Worm (Caenorhabditis elegans): ENCODE measurements around the gene adbp-1.

The adbp-1 gene

DNA sequence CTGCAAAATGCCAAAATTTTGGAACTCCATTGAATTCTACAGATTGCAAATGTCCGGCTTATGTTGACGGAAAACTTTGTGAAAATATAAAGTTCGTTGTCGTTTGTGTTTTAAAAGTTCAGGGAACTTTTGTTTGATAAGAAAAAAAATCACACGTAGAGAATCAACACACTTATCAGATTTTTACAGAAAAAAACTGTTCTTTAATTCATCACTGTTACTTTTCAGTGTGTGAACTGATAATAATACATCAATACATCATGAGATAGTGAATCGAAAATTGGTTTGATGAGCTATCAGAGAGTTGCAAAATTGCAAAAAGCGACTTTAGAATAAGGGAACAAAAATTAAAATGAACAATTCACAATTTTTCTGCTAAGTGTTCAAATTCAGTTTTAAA, 25.5 kb upstream of the adbp-1 start:
- TF ChIP-seq elt-1 (tag; optimal IDR thresholded peaks at IDR 0.05; ENCODE audit: borderline replicate concordance, insufficient read depth), result no peak
- TF ChIP-seq mls-2 (tag; optimal IDR thresholded peaks at IDR 0.05), result no peak
- TF ChIP-seq mab-5 (tag; optimal IDR thresholded peaks at IDR 0.05), result no peak
- no peak for TF ChIP-seq lsy-2 (tag; optimal IDR thresholded peaks at IDR 0.05)
- TF ChIP-seq nhr-237 (tag; optimal IDR thresholded peaks at IDR 0.05), result no peak

DNA sequence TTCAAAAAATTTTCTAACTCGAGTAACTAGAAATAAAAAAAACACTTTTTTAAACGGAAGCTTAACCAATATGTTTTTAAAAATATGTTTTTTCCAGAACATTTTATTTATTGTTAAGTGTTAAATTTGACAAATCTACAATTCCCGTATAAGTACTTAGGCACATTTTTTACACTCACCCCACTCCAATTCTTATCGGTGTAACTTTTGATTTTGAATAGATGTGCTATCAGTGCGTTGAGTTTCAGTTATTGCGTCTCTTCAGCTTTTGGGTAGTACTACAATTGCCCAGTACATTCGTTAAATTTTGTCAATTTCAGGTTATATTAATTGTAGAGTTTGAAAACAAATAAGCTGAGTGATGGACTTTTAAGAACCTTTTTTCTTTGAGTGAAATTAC, 19.9 kb upstream of the adbp-1 start:
- no peak for TF ChIP-seq unc-39 (tag; optimal IDR thresholded peaks at IDR 0.05)
- TF ChIP-seq elt-1 (tag; optimal IDR thresholded peaks at IDR 0.05; ENCODE audit: borderline replicate concordance, insufficient read depth), result no peak
- no peak for TF ChIP-seq ceh-43 (GFP tag; optimal IDR thresholded peaks at IDR 0.05)
- TF ChIP-seq ceh-83 (GFP tag; optimal IDR thresholded peaks at IDR 0.05), result no peak
- no peak for TF ChIP-seq hlh-1 (tag; optimal IDR thresholded peaks at IDR 0.05)
- TF ChIP-seq cnd-1 (tag; optimal IDR thresholded peaks at IDR 0.05), result no peak
- no peak for TF ChIP-seq nhr-28 (tag; optimal IDR thresholded peaks at IDR 0.05)
- no peak for TF ChIP-seq drap-1 (GFP tag; optimal IDR thresholded peaks at IDR 0.05)
- no peak for TF ChIP-seq nhr-12 (tag; optimal IDR thresholded peaks at IDR 0.05)
- no peak for TF ChIP-seq mls-2 (tag; optimal IDR thresholded peaks at IDR 0.05)
- no peak for TF ChIP-seq M03D4.4 (tag; optimal IDR thresholded peaks at IDR 0.05)
- no peak for TF ChIP-seq nhr-237 (tag; optimal IDR thresholded peaks at IDR 0.05)
- TF ChIP-seq zip-8 (tag; optimal IDR thresholded peaks at IDR 0.05), result no peak
- no peak for TF ChIP-seq tbx-8 (GFP tag; optimal IDR thresholded peaks at IDR 0.05)

DNA sequence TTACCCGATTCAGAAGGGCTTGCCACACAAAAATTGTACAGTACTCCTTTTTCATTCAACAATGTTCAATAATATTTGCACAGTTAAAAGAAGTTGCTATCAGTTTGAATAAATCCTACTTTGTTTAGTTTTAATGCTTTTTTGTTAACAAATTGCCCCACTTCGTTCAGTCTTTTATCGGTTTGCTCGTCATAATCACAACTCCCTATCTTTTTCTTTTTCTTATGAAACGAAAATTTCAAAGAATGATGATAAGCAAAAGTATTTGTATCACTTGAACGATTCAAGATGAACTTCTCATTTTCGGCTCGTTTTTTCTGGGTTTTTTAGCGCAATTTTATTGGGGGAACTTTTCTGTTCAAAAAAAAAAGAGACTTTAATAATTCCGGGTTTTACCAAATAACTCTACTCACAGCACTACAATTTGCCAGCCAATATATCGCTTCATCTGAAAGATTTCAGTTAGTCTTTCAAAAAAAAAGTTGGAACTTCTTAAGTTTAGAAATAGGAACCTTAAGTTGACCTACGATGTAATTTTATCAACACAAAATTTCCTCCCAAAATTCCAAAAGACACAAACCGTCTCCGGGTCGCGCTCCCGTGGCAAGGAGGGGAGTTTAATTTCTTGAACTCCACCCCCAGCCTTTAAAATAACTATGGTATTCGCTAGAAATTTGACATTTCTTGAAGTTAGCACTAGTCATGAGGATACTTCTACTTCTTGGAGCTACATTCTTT, 19.2 kb upstream of the adbp-1 start, which contains the start of gene C05D12.3:
Gene C05D12.3 (plus strand): TSS at position 688 of the 738 bp plus-strand sequence.
- TF ChIP-seq ham-2 (GFP tag; optimal IDR thresholded peaks at IDR 0.05), result no peak

DNA sequence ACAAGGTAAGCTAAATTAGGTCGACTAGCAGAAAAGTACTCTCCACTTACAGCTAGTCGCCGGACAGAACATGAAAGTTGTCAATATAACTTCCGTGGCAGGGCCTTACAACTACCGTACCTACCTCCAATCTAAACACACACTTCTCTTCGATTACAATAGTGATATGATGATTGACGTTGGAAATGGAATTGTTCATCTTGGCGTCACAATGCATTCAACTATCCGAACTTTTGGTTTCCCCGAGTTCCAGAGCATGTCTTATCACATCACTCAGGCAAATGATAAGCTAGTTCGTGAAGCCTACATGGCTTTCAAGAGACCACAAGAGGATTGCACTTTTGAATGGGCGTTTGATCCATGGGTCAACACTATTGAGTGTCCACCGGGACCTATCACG, 16.6 kb upstream of the adbp-1 start:
- no peak for TF ChIP-seq mls-2 (tag; optimal IDR thresholded peaks at IDR 0.05)

DNA sequence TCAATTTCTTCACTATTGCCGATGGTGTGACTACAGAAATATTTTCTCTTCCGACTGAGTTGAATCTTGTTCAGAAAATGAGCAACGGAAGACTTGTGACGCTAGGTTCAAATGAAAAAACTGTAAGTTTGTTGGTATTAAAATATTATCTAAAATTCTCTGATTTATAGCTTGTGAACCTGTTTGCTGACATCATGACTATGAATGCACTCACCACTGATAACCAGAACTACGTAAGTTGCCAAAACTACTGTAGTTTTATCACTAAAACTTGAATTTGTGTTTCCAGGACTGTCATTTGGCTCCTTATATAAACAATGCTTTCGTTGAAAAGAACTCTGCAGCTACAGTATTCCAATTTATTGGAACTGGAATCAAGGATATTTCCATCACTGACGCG, 15.4 kb upstream of the adbp-1 start:
- TF ChIP-seq nhr-76 (tag; optimal IDR thresholded peaks at IDR 0.05) (no peak), nhr-12 (tag; optimal IDR thresholded peaks at IDR 0.05) (no peak), ceh-39 (tag; optimal IDR thresholded peaks at IDR 0.05) (no peak), ztf-11 (tag; optimal IDR thresholded peaks at IDR 0.05) (no peak), M03D4.4 (tag; optimal IDR thresholded peaks at IDR 0.05) (no peak), ceh-83 (GFP tag; optimal IDR thresholded peaks at IDR 0.05) (no peak), snpc-4 (tag; optimal IDR thresholded peaks at IDR 0.05) (no peak), flh-1 (GFP tag; optimal IDR thresholded peaks at IDR 0.05) (no peak), unc-39 (tag; optimal IDR thresholded peaks at IDR 0.05) (no peak), sem-2 (GFP tag; optimal IDR thresholded peaks at IDR 0.05) (no peak), blmp-1 (tag; optimal IDR thresholded peaks at IDR 0.05) (no peak), ces-1 (GFP tag; optimal IDR thresholded peaks at IDR 0.05) (no peak), ceh-43 (GFP tag; optimal IDR thresholded peaks at IDR 0.05) (no peak), sptf-1 (tag; optimal IDR thresholded peaks at IDR 0.05) (no peak), lsy-2 (tag; optimal IDR thresholded peaks at IDR 0.05) (no peak), mls-2 (tag; optimal IDR thresholded peaks at IDR 0.05) (no peak), mep-1 (tag; optimal IDR thresholded peaks at IDR 0.05) (no peak), lin-32 (GFP tag; optimal IDR thresholded peaks at IDR 0.05) (no peak), nhr-237 (tag; optimal IDR thresholded peaks at IDR 0.05) (no peak)

DNA sequence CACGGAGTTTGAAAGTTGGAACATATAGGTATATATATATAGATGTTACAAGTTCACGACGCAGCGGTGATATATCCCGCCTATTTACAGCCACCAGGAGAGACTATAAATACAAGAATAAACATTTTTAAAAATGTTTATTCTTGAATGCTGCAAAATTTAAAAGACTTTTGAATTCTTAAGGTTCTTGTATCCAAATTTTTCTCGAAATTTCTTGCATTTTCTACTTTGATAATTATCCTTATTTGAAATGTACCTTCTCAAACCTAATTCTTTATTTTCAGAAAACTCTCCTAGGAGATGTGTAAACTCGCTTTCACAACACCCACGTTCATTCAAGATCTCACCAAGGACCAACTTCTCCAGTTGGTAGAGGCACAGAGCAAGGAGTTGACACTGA, 12.4 kb upstream of the adbp-1 start, which contains the start of gene C05D12.4:
Gene C05D12.4 (plus strand): TSS at position 301 of the 400 bp plus-strand sequence.
- TF ChIP-seq unc-120 (tag; optimal IDR thresholded peaks at IDR 0.05; ENCODE audit: poor library complexity, severe bottlenecking) (no peak), nhr-28 (tag; optimal IDR thresholded peaks at IDR 0.05) (no peak), elt-1 (tag; optimal IDR thresholded peaks at IDR 0.05; ENCODE audit: borderline replicate concordance, insufficient read depth) (no peak), unc-62 (GFP tag; optimal IDR thresholded peaks at IDR 0.05) (no peak), nhr-237 (tag; optimal IDR thresholded peaks at IDR 0.05) (no peak), mls-2 (tag; optimal IDR thresholded peaks at IDR 0.05) (no peak), ham-2 (GFP tag; optimal IDR thresholded peaks at IDR 0.05) (no peak), sptf-1 (tag; optimal IDR thresholded peaks at IDR 0.05) (no peak)
